Fruit fly (Drosophila melanogaster): ENCODE measurements around the gene CG42538.

dm6 chr3L:16019144-16020006 is 14.9 kb upstream of the CG42538 start:
- TF ChIP-seq EcR (GFP tag; optimal IDR thresholded peaks at IDR 0.05) (no peak), Dll (optimal IDR thresholded peaks at IDR 0.05) (no peak), usp (GFP tag; optimal IDR thresholded peaks at IDR 0.05) (no peak), CG8478 (optimal IDR thresholded peaks at IDR 0.05) (no peak)
